Worm (Caenorhabditis elegans): ENCODE data around the gene F13A7.7.
"Not testable (repeated sequence)": the region's sequence is repeated elsewhere in the genome, so short reads cannot be mapped to it uniquely, and the experiment has no call there.

DNA sequence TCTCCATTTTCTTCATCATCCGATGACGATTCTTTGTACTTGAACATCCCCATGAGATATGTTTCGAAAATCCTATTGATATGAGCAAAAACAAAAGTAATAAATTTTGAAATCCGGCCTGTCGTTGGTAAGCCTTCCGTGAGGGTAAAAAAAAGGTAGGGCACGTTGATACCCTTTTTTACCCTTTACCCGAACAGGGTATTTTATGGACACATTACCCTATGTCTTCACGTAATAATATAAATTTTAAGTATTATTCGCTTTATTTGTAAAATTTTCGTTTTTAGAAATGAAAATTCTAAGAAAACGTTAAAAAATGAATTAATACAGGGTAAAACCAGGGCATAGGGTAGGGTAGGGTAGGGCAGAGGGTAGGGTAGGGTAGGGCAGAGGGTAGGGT, at the start of gene F13A7.7:
- TF ChIP-seq ceh-13 (GFP tag; optimal IDR thresholded peaks at IDR 0.05); hmbx-1 (tag; optimal IDR thresholded peaks at IDR 0.05); pes-1 (GFP tag; IDR thresholded peaks at IDR 0.05); ama-1 (optimal IDR thresholded peaks at IDR 0.05); flt-1 (GFP tag; IDR thresholded peaks at IDR 0.05); tbx-37 (GFP tag; conservative IDR thresholded peaks at IDR 0.05); sea-1 (GFP tag; conservative IDR thresholded peaks at IDR 0.05); ets-7 (tag; optimal IDR thresholded peaks at IDR 0.05); ceh-36 (tag; optimal IDR thresholded peaks at IDR 0.05); tra-4 (tag; optimal IDR thresholded peaks at IDR 0.05); F13C5.2 (tag; optimal IDR thresholded peaks at IDR 0.05); B0310.2 (tag; optimal IDR thresholded peaks at IDR 0.05): not testable (repeated sequence)
